Fruit fly (Drosophila melanogaster) Kc167 (cell line): ENCODE measurements around the gene CG43059.

Source experiments
- h ChIP-seq: fragments of >200 bp; optimal IDR thresholded peaks from 3 replicates; lab custom pipeline; 2018; ENCODE audit warnings: missing external identifiers
- insv ChIP-seq: fragments of >200 bp; optimal IDR thresholded peaks from 3 replicates; lab custom pipeline; 2018; ENCODE audit warnings: missing external identifiers
- psq ChIP-seq: fragments of >200 bp; optimal IDR thresholded peaks from 2 replicates; lab custom pipeline; 2017; ENCODE audit warnings: missing external identifiers

dm6 chr3L:8285291-8285690 lies 33.5 kb downstream of the CG43059 start:
- TF ChIP-seq insv (lab: Kevin White, UChicago) (no peak), psq (lab: Kevin White, UChicago) (no peak), h (no peak)
